Worm (Caenorhabditis elegans): Measurements from ENCODE around the gene Y57G11C.8.

DNA sequence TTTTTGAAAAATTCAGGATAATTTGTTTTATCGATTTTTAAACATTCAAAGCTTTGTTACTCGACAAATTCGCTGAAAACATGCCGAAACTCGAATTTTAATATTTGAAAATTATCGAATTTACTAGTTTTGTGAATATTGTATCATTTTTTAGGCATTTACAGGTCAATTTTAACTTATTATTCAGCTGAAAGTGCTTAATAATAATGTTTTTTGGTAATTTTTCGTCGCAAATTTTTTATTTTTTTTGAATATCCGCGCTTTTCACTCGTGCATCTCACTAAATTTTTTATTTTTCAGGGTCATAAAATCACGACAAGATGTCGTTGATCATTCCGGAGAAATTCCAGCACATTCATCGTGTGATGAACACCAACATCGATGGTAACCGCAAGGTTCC is 43.7 kb downstream of the Y57G11C.8 start, which contains the start of gene rps-18:
- no peak for TF ChIP-seq him-1 (tag; optimal IDR thresholded peaks at IDR 0.05)
- no peak for TF ChIP-seq W03F9.2 (tag; optimal IDR thresholded peaks at IDR 0.05)
- TF ChIP-seq dao-5 (tag; optimal IDR thresholded peaks at IDR 0.05): no peak

Measured in whole organism, L4/young adult.